Fruit fly (Drosophila melanogaster) whole organism, embryonic: Measurements from ENCODE around the gene Irk1.

Experiments
- Antp ChIP-seq: fragments of 200-800 bp; sonication (Bioruptor generic); optimal IDR thresholded peaks from 3 replicates; lab custom pipeline; 2016; ENCODE audit warnings: missing biosample characterization, missing genetic modification characterization
- Atf-2 ChIP-seq: fragments of 200-800 bp; sonication (Bioruptor generic); optimal IDR thresholded peaks from 2 replicates; lab custom pipeline; 2016; ENCODE audit warnings: missing biosample characterization, missing genetic modification characterization
- B-H1 ChIP-seq: fragments of 200-800 bp; sonication (Bioruptor generic); IDR thresholded peaks from 3 replicates; pipeline ENCODE4 v1.3.6; 2022; ENCODE audit warnings: missing biosample characterization, missing genetic modification characterization
- B-H2 ChIP-seq: fragments of 200-800 bp; sonication (Bioruptor generic); optimal IDR thresholded peaks from 2 replicates; lab custom pipeline; 2018; ENCODE audit warnings: missing biosample characterization, mild to moderate bottlenecking, missing genetic modification characterization
- BEAF-32 ChIP-seq: fragments of 200-800 bp; sonication (Bioruptor generic); optimal IDR thresholded peaks from 3 replicates; lab custom pipeline; 2017; ENCODE audit warnings: missing biosample characterization, missing genetic modification characterization, mild to moderate bottlenecking, moderate library complexity, missing genetic modification reagents
- Bdp1 ChIP-seq: fragments of 200-800 bp; sonication (Bioruptor generic); optimal IDR thresholded peaks from 3 replicates; lab custom pipeline; 2016; ENCODE audit warnings: missing biosample characterization, missing genetic modification characterization
- CG11456 ChIP-seq: fragments of 200-800 bp; sonication (Bioruptor generic); IDR thresholded peaks from 3 replicates; pipeline ENCODE4 v1.3.6; 2022; ENCODE audit warnings: missing biosample characterization, missing genetic modification characterization
- CG15011 ChIP-seq: fragments of 200-800 bp; sonication (Bioruptor generic); optimal IDR thresholded peaks from 3 replicates; lab custom pipeline; 2018; ENCODE audit warnings: missing biosample characterization, mild to moderate bottlenecking, missing genetic modification characterization
- CG31224 ChIP-seq: fragments of 200-800 bp; sonication (Bioruptor generic); IDR thresholded peaks from 2 replicates; pipeline ENCODE4 v1.3.6; 2022; ENCODE audit warnings: missing biosample characterization, missing genetic modification characterization
- CG31365 ChIP-seq: fragments of 200-800 bp; sonication (Bioruptor generic); optimal IDR thresholded peaks from 2 replicates; lab custom pipeline; 2018; ENCODE audit warnings: missing biosample characterization, mild to moderate bottlenecking, missing genetic modification characterization
- CG4360 ChIP-seq: fragments of 200-800 bp; sonication (Bioruptor generic); IDR thresholded peaks from 2 replicates; pipeline ENCODE4 v1.3.6; 2022; ENCODE audit warnings: missing biosample characterization, missing genetic modification characterization
- CG4404 ChIP-seq: fragments of 200-800 bp; sonication (Bioruptor generic); IDR thresholded peaks from 2 replicates; pipeline ENCODE4 v1.3.6; 2022; ENCODE audit warnings: missing biosample characterization, missing genetic modification characterization
- CG9609 ChIP-seq: fragments of 200-800 bp; sonication (Bioruptor generic); optimal IDR thresholded peaks from 3 replicates; lab custom pipeline; 2016; ENCODE audit warnings: missing biosample characterization, missing genetic modification characterization
- Camta ChIP-seq: fragments of 200-800 bp; sonication (Bioruptor generic); optimal IDR thresholded peaks from 2 replicates; lab custom pipeline; 2016; ENCODE audit warnings: missing biosample characterization, missing genetic modification characterization
- CrebB ChIP-seq: fragments of 200-800 bp; sonication (Bioruptor generic); optimal IDR thresholded peaks from 3 replicates; lab custom pipeline; 2018; ENCODE audit warnings: missing biosample characterization, mild to moderate bottlenecking, missing genetic modification characterization
- Dad ChIP-seq: fragments of 200-800 bp; sonication (Bioruptor generic); optimal IDR thresholded peaks from 3 replicates; lab custom pipeline; 2016; ENCODE audit warnings: missing biosample characterization, missing genetic modification characterization
- Dll ChIP-seq: fragments of 200-800 bp; sonication (Bioruptor generic); IDR thresholded peaks from 4 replicates; pipeline ENCODE4 v1.3.6; 2022; ENCODE audit warnings: missing biosample characterization, missing genetic modification characterization; ENCODE audit not compliant: partially characterized antibody
- Doc2 ChIP-seq: fragments of 200-800 bp; sonication (Bioruptor generic); IDR thresholded peaks from 2 replicates; pipeline ENCODE4 v1.3.6; 2022; ENCODE audit warnings: missing biosample characterization, missing genetic modification characterization
- Elba2 ChIP-seq: fragments of 200-800 bp; sonication (Bioruptor generic); optimal IDR thresholded peaks from 3 replicates; lab custom pipeline; 2016; ENCODE audit warnings: missing biosample characterization, missing genetic modification characterization
- Ets97D ChIP-seq: fragments of 200-800 bp; sonication (Bioruptor generic); optimal IDR thresholded peaks from 3 replicates; lab custom pipeline; 2016; ENCODE audit warnings: missing biosample characterization, missing genetic modification characterization
- Fer2 ChIP-seq: fragments of 200-800 bp; sonication (Bioruptor generic); optimal IDR thresholded peaks from 2 replicates; lab custom pipeline; 2018; ENCODE audit warnings: missing biosample characterization, mild to moderate bottlenecking, missing genetic modification characterization, moderate library complexity
- H2.0 ChIP-seq: fragments of 200-800 bp; sonication (Bioruptor generic); IDR thresholded peaks from 2 replicates; pipeline ENCODE4 v1.3.6; 2022; ENCODE audit warnings: missing biosample characterization, missing genetic modification characterization
- HHEX ChIP-seq: fragments of 200-800 bp; sonication (Bioruptor generic); optimal IDR thresholded peaks from 3 replicates; lab custom pipeline; 2017; ENCODE audit warnings: missing biosample characterization, mild to moderate bottlenecking, missing genetic modification characterization, missing genetic modification reagents
- HLH3B ChIP-seq: fragments of 200-800 bp; sonication (Bioruptor generic); IDR thresholded peaks from 2 replicates; pipeline ENCODE4 v1.3.6; 2022; ENCODE audit warnings: missing biosample characterization, missing genetic modification characterization
- HmgD ChIP-seq: fragments of 200-800 bp; sonication (Bioruptor generic); optimal IDR thresholded peaks from 3 replicates; lab custom pipeline; 2016; ENCODE audit warnings: missing biosample characterization, missing genetic modification characterization
- Hr3 ChIP-seq: fragments of 200-800 bp; sonication (Bioruptor generic); optimal IDR thresholded peaks from 3 replicates; lab custom pipeline; 2016; ENCODE audit warnings: missing biosample characterization, missing genetic modification characterization
- Hsf ChIP-seq: fragments of 200-800 bp; sonication (Bioruptor generic); optimal IDR thresholded peaks from 3 replicates; lab custom pipeline; 2016; ENCODE audit warnings: missing biosample characterization, missing genetic modification characterization
- Lpt ChIP-seq: fragments of >200 bp; optimal IDR thresholded peaks from 2 replicates; lab custom pipeline; 2018; ENCODE audit warnings: missing biosample characterization, missing genetic modification characterization
- Myb ChIP-seq: fragments of 200-800 bp; sonication (Bioruptor generic); optimal IDR thresholded peaks from 2 replicates; lab custom pipeline; 2016; ENCODE audit warnings: missing biosample characterization, missing genetic modification characterization
- bab2 ChIP-seq: fragments of 200-800 bp; sonication (Bioruptor generic); optimal IDR thresholded peaks from 2 replicates; lab custom pipeline; 2016; ENCODE audit warnings: missing biosample characterization, missing genetic modification characterization
- br ChIP-seq: fragments of >200 bp; optimal IDR thresholded peaks from 2 replicates; lab custom pipeline; 2017
- dimm ChIP-seq: fragments of 200-800 bp; sonication (Bioruptor generic); IDR thresholded peaks from 2 replicates; pipeline ENCODE4 v1.3.6; 2022; ENCODE audit warnings: missing biosample characterization, missing genetic modification characterization
- dmrt11E ChIP-seq: fragments of 200-800 bp; sonication (Bioruptor generic); optimal IDR thresholded peaks from 3 replicates; lab custom pipeline; 2018; ENCODE audit warnings: missing biosample characterization, mild to moderate bottlenecking, missing genetic modification characterization, moderate library complexity
- ewg ChIP-seq: fragments of 200-800 bp; sonication (Bioruptor generic); optimal IDR thresholded peaks from 3 replicates; lab custom pipeline; 2017; ENCODE audit warnings: mild to moderate bottlenecking, missing biosample characterization, missing genetic modification reagents, missing genetic modification characterization
- fd102C ChIP-seq: fragments of 200-800 bp; sonication (Bioruptor generic); optimal IDR thresholded peaks from 2 replicates; lab custom pipeline; 2018; ENCODE audit warnings: missing biosample characterization, mild to moderate bottlenecking, missing genetic modification characterization, moderate library complexity
- gem ChIP-seq: fragments of 200-800 bp; sonication (Bioruptor generic); optimal IDR thresholded peaks from 2 replicates; lab custom pipeline; 2019; ENCODE audit warnings: missing biosample characterization, mild to moderate bottlenecking, missing genetic modification characterization, moderate library complexity
- gro ChIP-seq: fragments of 200-800 bp; sonication (Bioruptor generic); optimal IDR thresholded peaks from 2 replicates; lab custom pipeline; 2016; ENCODE audit warnings: missing biosample characterization, missing genetic modification characterization
- kah ChIP-seq: fragments of 200-800 bp; sonication (Bioruptor generic); optimal IDR thresholded peaks from 2 replicates; lab custom pipeline; 2018; ENCODE audit warnings: missing biosample characterization, mild to moderate bottlenecking, missing genetic modification characterization
- pan ChIP-seq, 4 experiments: fragments of >200 bp in 3 of 4; fragments of 200-800 bp in 1 of 4; sonication (Bioruptor generic) in 1 of 4; optimal IDR thresholded peaks in 3 of 4; IDR thresholded peaks in 1 of 4; 2 replicates each; pipeline versions ENCODE4 v1.3.6 to Lab custom; 2017 to 2022; ENCODE audit warnings: missing biosample characterization in 2 of 4, missing genetic modification characterization in 2 of 4, mixed read lengths in 1 of 4
- pfk ChIP-seq: fragments of 200-800 bp; sonication (Bioruptor generic); optimal IDR thresholded peaks from 2 replicates; lab custom pipeline; 2018; ENCODE audit warnings: missing biosample characterization, mild to moderate bottlenecking, missing genetic modification characterization, moderate library complexity
- prd ChIP-seq, 3 experiments: fragments of >200 bp in 2 of 3; fragments of 200-800 bp in 1 of 3; sonication (Bioruptor generic) in 1 of 3; optimal IDR thresholded peaks in 2 of 3; IDR thresholded peaks in 1 of 3; 2 replicates in 2 of 3; 3 replicates in 1 of 3; pipeline versions ENCODE4 v1.3.6 to Lab custom; 2017 to 2022; ENCODE audit warnings: missing biosample characterization in 1 of 3, missing genetic modification characterization in 1 of 3
- psq ChIP-seq: fragments of 200-800 bp; sonication (Bioruptor generic); optimal IDR thresholded peaks from 2 replicates; lab custom pipeline; 2017; ENCODE audit warnings: missing biosample characterization, missing genetic modification characterization
- pum ChIP-seq: fragments of 200-800 bp; sonication (Bioruptor generic); optimal IDR thresholded peaks from 2 replicates; lab custom pipeline; 2016; ENCODE audit warnings: missing biosample characterization, missing genetic modification characterization
- salm ChIP-seq: fragments of 200-800 bp; sonication (Bioruptor generic); optimal IDR thresholded peaks from 2 replicates; lab custom pipeline; 2018; ENCODE audit warnings: missing biosample characterization, mild to moderate bottlenecking, missing genetic modification characterization
- sens-2 ChIP-seq: fragments of 200-800 bp; sonication (Bioruptor generic); IDR thresholded peaks from 2 replicates; pipeline ENCODE4 v1.3.6; 2022; ENCODE audit warnings: missing biosample characterization, missing genetic modification characterization
- stc ChIP-seq: fragments of 200-800 bp; sonication (Bioruptor generic); IDR thresholded peaks from 2 replicates; pipeline ENCODE4 v1.3.6; 2022; ENCODE audit warnings: missing biosample characterization, missing genetic modification characterization
- sug ChIP-seq: fragments of 200-800 bp; optimal IDR thresholded peaks from 2 replicates; lab custom pipeline; 2019; ENCODE audit warnings: missing biosample characterization, mild to moderate bottlenecking, missing genetic modification characterization, moderate library complexity
- tna ChIP-seq: fragments of 200-800 bp; sonication (Bioruptor generic); IDR thresholded peaks from 2 replicates; pipeline ENCODE4 v1.3.6; 2022; ENCODE audit warnings: missing biosample characterization, missing genetic modification characterization; ENCODE audit not compliant: partially characterized antibody
- unpg ChIP-seq: fragments of 200-800 bp; sonication (Bioruptor generic); optimal IDR thresholded peaks from 3 replicates; lab custom pipeline; 2018; ENCODE audit warnings: missing biosample characterization, mild to moderate bottlenecking, missing genetic modification characterization, moderate library complexity
- vvl ChIP-seq: fragments of 200-800 bp; sonication (Bioruptor generic); IDR thresholded peaks from 2 replicates; pipeline ENCODE4 v1.3.6; 2022; ENCODE audit warnings: missing biosample characterization, missing genetic modification characterization
- wdn ChIP-seq: fragments of 200-800 bp; sonication (Bioruptor generic); IDR thresholded peaks from 2 replicates; pipeline ENCODE4 v1.3.6; 2022; ENCODE audit warnings: missing biosample characterization, missing genetic modification characterization

The Irk1 gene

DNA sequence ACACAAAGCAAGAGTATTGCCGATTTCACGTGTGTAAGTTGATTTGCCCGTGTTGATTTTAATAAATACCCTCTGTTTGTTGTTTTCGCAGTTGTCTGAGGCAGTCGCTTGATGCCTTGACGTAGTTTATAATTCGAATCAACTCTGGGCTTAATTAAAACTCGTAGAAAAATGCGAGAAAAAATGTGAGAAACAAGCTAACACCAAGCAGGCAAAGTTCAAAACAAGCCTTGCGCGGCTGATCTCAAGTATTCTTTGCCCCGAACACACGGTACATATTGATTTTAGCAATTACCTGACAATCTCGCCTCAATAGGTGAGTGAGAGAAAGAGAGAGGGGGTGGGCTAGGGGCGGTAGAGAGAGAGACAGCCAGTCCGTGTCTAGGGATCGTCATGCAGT lies 57.1 kb downstream of the Irk1 start (continued):
- no peak for TF ChIP-seq Dad (GFP tag; lab: Kevin White, UChicago)
- no peak for TF ChIP-seq tna (GFP tag; lab: Robert Waterston, UW)
- no peak for TF ChIP-seq CG4404 (GFP tag; lab: Robert Waterston, UW)
- TF ChIP-seq unpg = no peak
- TF ChIP-seq ewg (GFP tag; lab: Kevin White, UChicago) = no peak
- no peak for TF ChIP-seq Camta (GFP tag; lab: Kevin White, UChicago)
- no peak for TF ChIP-seq Doc2 (GFP tag; lab: Robert Waterston, UW)
- peak; percentile 53 for TF ChIP-seq HHEX (GFP tag; lab: Kevin White, UChicago)
- TF ChIP-seq bab2 (GFP tag; lab: Kevin White, UChicago) = peak; percentile 38
- TF ChIP-seq CrebB (tag; lab: Kevin White, UChicago) = peak; percentile 18
- no peak for TF ChIP-seq Atf-2 (GFP tag; lab: Kevin White, UChicago)
- TF ChIP-seq prd (optimal IDR thresholded peaks at IDR 0.05; lab: Kevin White, UChicago) = no peak
- TF ChIP-seq prd (GFP tag; IDR thresholded peaks at IDR 0.05; lab: Robert Waterston, UW) = no peak
- TF ChIP-seq sug (tag; lab: Kevin White, UChicago) = peak; percentile 32
- TF ChIP-seq kah (GFP tag; lab: Kevin White, UChicago) = no peak
- TF ChIP-seq B-H1 (GFP tag; lab: Robert Waterston, UW) = no peak; the same call in 2 of the 3 replicates
- TF ChIP-seq HmgD (GFP tag; lab: Kevin White, UChicago) = no peak
- no peak for TF ChIP-seq CG4360 (GFP tag; lab: Robert Waterston, UW)
- no peak for TF ChIP-seq Elba2 (GFP tag; lab: Kevin White, UChicago)
- TF ChIP-seq Bdp1 = no peak
- no peak for TF ChIP-seq stc (GFP tag; lab: Robert Waterston, UW)
- peak; percentile 42 for TF ChIP-seq Fer2 (tag; lab: Kevin White, UChicago)
- peak; percentile 68; the same call in 2 of the 3 replicates for TF ChIP-seq CG11456 (GFP tag; lab: Robert Waterston, UW)
- TF ChIP-seq Myb = peak; percentile 17
- no peak for TF ChIP-seq Hr3 (GFP tag; lab: Kevin White, UChicago)
- TF ChIP-seq dmrt11E (tag; lab: Kevin White, UChicago) = no peak
- TF ChIP-seq salm = no peak
- 0 out of 2 replicates have a peak, but pooled peaks have one; percentile 45 for TF ChIP-seq CG31224 (GFP tag; lab: Robert Waterston, UW)
- TF ChIP-seq Ets97D = no peak
- no peak for TF ChIP-seq dimm
- TF ChIP-seq HLH3B (GFP tag; lab: Robert Waterston, UW) = peak; percentile 22; the same call in 1 of the 2 replicates
- no peak for TF ChIP-seq br (lab: Kevin White, UChicago)
- no peak for TF ChIP-seq sens-2 (GFP tag; lab: Robert Waterston, UW)
- TF ChIP-seq Dll = no peak
- peak; percentile 12 for TF ChIP-seq Antp (GFP tag; lab: Kevin White, UChicago)
- no peak for TF ChIP-seq pan (optimal IDR thresholded peaks at IDR 0.05; lab: Kevin White, UChicago)
- TF ChIP-seq pan (GFP tag; optimal IDR thresholded peaks at IDR 0.05 in 1 of 2, IDR thresholded peaks at IDR 0.05 in 1 of 2) = no peak
- TF ChIP-seq B-H2 = peak; percentile 59
- TF ChIP-seq Hsf (GFP tag; lab: Kevin White, UChicago) = no peak
- peak; percentile 36 for TF ChIP-seq gem (tag; lab: Kevin White, UChicago)
- no peak for TF ChIP-seq CG15011 (GFP tag; lab: Kevin White, UChicago)
- no peak for TF ChIP-seq BEAF-32 (GFP tag; lab: Kevin White, UChicago)
- peak; percentile 50; the same call in 1 of the 2 replicates for TF ChIP-seq wdn (GFP tag; lab: Robert Waterston, UW)
- TF ChIP-seq CG31365 (tag; lab: Kevin White, UChicago) = no peak
- no peak for TF ChIP-seq pum (GFP tag; lab: Kevin White, UChicago)
- peak; percentile 23 for TF ChIP-seq CG9609 (GFP tag; lab: Kevin White, UChicago)
- no peak for TF ChIP-seq psq
- TF ChIP-seq H2.0 (GFP tag; lab: Robert Waterston, UW) = no peak
- no peak for TF ChIP-seq Lpt (GFP tag; lab: Kevin White, UChicago)
- TF ChIP-seq vvl (GFP tag; lab: Robert Waterston, UW) = no peak
- peak; percentile 36 for TF ChIP-seq pfk
- TF ChIP-seq fd102C (GFP tag; lab: Kevin White, UChicago) = no peak
- TF ChIP-seq gro (GFP tag; lab: Kevin White, UChicago) = peak; percentile 15
